Worm (Caenorhabditis elegans): ENCODE results near the gene hpx-2.

DNA sequence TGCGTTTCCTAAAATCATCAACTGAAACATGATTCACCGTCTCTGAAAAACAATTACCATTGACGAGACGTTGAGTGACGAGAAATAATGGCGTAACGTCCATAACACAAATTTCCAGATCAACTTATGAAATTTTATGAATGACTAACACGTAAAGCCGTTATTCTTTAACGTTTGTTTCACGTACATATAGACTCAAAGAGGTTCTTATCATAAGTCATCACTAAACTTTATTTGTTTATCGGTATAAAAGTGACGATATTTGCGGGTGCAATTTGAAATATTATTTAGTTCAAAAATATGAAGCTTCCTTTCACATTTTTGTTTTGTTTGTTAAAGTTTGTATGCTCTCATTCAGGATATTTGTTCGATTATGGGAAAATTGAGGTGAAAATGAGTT is 48.9 kb downstream of the hpx-2 start, which contains the start of gene oac-3:
- no peak for TF ChIP-seq W03F9.2 (tag; optimal IDR thresholded peaks at IDR 0.05)
- TF ChIP-seq him-1 (tag; optimal IDR thresholded peaks at IDR 0.05) = no peak
